Fruit fly (Drosophila melanogaster) whole organism, embryonic: Measurements from ENCODE around the gene mtTFB2.

Source experiments
- Ada2b ChIP-seq: fragments of 200-800 bp; sonication (Bioruptor generic); IDR thresholded peaks from 2 replicates; pipeline ENCODE4 v1.3.6; 2022; ENCODE audit warnings: missing biosample characterization, missing genetic modification characterization
- Atf-2 ChIP-seq: fragments of 200-800 bp; sonication (Bioruptor generic); optimal IDR thresholded peaks from 2 replicates; lab custom pipeline; 2016; ENCODE audit warnings: missing biosample characterization, missing genetic modification characterization
- Atf3 ChIP-seq: fragments of 200-800 bp; sonication (Bioruptor generic); optimal IDR thresholded peaks from 3 replicates; lab custom pipeline; 2016; ENCODE audit warnings: missing biosample characterization, missing genetic modification characterization
- CG10274 ChIP-seq: fragments of 200-800 bp; sonication (Bioruptor generic); optimal IDR thresholded peaks from 3 replicates; lab custom pipeline; 2017; ENCODE audit warnings: missing biosample characterization, mild to moderate bottlenecking, missing genetic modification characterization
- CG11560 ChIP-seq: fragments of 200-800 bp; sonication (Bioruptor generic); IDR thresholded peaks from 3 replicates; pipeline ENCODE4 v1.3.6; 2022; ENCODE audit warnings: missing biosample characterization, missing genetic modification characterization
- CG12299 ChIP-seq: fragments of 200-800 bp; sonication (Bioruptor generic); optimal IDR thresholded peaks from 2 replicates; lab custom pipeline; 2018; ENCODE audit warnings: missing biosample characterization, mild to moderate bottlenecking, missing genetic modification characterization
- CG14050 ChIP-seq: fragments of 200-800 bp; sonication (Bioruptor generic); IDR thresholded peaks from 3 replicates; pipeline ENCODE4 v1.3.6; 2022; ENCODE audit warnings: missing biosample characterization, missing genetic modification characterization
- CG14441 ChIP-seq: fragments of 200-800 bp; sonication (Bioruptor generic); IDR thresholded peaks from 2 replicates; pipeline ENCODE4 v1.3.6; 2022; ENCODE audit warnings: missing biosample characterization, missing genetic modification characterization
- CG16863 ChIP-seq: fragments of 200-800 bp; sonication (Bioruptor generic); optimal IDR thresholded peaks from 3 replicates; lab custom pipeline; 2016; ENCODE audit warnings: missing biosample characterization, missing genetic modification characterization
- CG17186 ChIP-seq: fragments of 200-800 bp; sonication (Bioruptor generic); optimal IDR thresholded peaks from 3 replicates; lab custom pipeline; 2017; ENCODE audit warnings: missing biosample characterization, missing genetic modification reagents, missing genetic modification characterization
- CG17361 ChIP-seq: fragments of 200-800 bp; sonication (Bioruptor generic); IDR thresholded peaks from 3 replicates; pipeline ENCODE4 v1.3.6; 2022; ENCODE audit warnings: missing biosample characterization, missing genetic modification characterization
- CG34422 ChIP-seq: fragments of 200-800 bp; sonication (Bioruptor generic); IDR thresholded peaks from 3 replicates; pipeline ENCODE4 v1.3.6; 2022; ENCODE audit warnings: missing biosample characterization, missing genetic modification characterization
- CG4730 ChIP-seq: fragments of 200-800 bp; sonication (Bioruptor generic); IDR thresholded peaks from 2 replicates; pipeline ENCODE4 v1.3.6; 2022; ENCODE audit warnings: missing biosample characterization, missing genetic modification characterization
- CG6654 ChIP-seq: fragments of 200-800 bp; sonication (Bioruptor generic); optimal IDR thresholded peaks from 2 replicates; lab custom pipeline; 2017; ENCODE audit warnings: missing biosample characterization, mild to moderate bottlenecking, missing genetic modification characterization
- CG6854 ChIP-seq: fragments of 200-800 bp; sonication (Bioruptor generic); optimal IDR thresholded peaks from 3 replicates; lab custom pipeline; 2017; ENCODE audit warnings: missing biosample characterization, mild to moderate bottlenecking, missing genetic modification characterization
- CG7839 ChIP-seq: fragments of 200-800 bp; sonication (Bioruptor generic); optimal IDR thresholded peaks from 3 replicates; lab custom pipeline; 2018; ENCODE audit warnings: missing biosample characterization, mild to moderate bottlenecking, missing genetic modification characterization, moderate library complexity
- CG7928 ChIP-seq: fragments of 200-800 bp; sonication (Bioruptor generic); optimal IDR thresholded peaks from 2 replicates; lab custom pipeline; 2017; ENCODE audit warnings: missing biosample characterization, mild to moderate bottlenecking, missing genetic modification characterization
- CG8944 ChIP-seq: fragments of 200-800 bp; sonication (Bioruptor generic); optimal IDR thresholded peaks from 3 replicates; lab custom pipeline; 2016; ENCODE audit warnings: missing biosample characterization, missing genetic modification characterization
- CG9876 ChIP-seq: fragments of 200-800 bp; sonication (Bioruptor generic); optimal IDR thresholded peaks from 2 replicates; lab custom pipeline; 2016; ENCODE audit warnings: missing biosample characterization, missing genetic modification characterization
- Dip2 ChIP-seq: fragments of 200-800 bp; sonication (Bioruptor generic); IDR thresholded peaks from 2 replicates; pipeline ENCODE4 v1.3.6; 2022; ENCODE audit warnings: missing biosample characterization, missing genetic modification characterization
- Dll ChIP-seq: fragments of 200-800 bp; sonication (Bioruptor generic); IDR thresholded peaks from 4 replicates; pipeline ENCODE4 v1.3.6; 2022; ENCODE audit warnings: missing biosample characterization, missing genetic modification characterization; ENCODE audit not compliant: partially characterized antibody
- Dp ChIP-seq: fragments of 200-800 bp; sonication (Bioruptor generic); optimal IDR thresholded peaks from 2 replicates; lab custom pipeline; 2018; ENCODE audit warnings: missing biosample characterization, mild to moderate bottlenecking, missing genetic modification characterization, moderate library complexity
- GATAe ChIP-seq: fragments of 200-800 bp; sonication (Bioruptor generic); conservative IDR thresholded peaks from 2 replicates; pipeline ENCODE4 v1.3.6; 2022; ENCODE audit warnings: missing biosample characterization, missing genetic modification characterization
- HLH4C ChIP-seq: fragments of 200-800 bp; sonication (Bioruptor generic); IDR thresholded peaks from 3 replicates; pipeline ENCODE4 v1.3.6; 2022; ENCODE audit warnings: missing biosample characterization, missing genetic modification characterization; ENCODE audit not compliant: partially characterized antibody
- Hey ChIP-seq: fragments of 200-800 bp; sonication (Bioruptor generic); optimal IDR thresholded peaks from 3 replicates; lab custom pipeline; 2018; ENCODE audit warnings: missing biosample characterization, mild to moderate bottlenecking, missing genetic modification characterization
- HmgD ChIP-seq: fragments of 200-800 bp; sonication (Bioruptor generic); optimal IDR thresholded peaks from 3 replicates; lab custom pipeline; 2016; ENCODE audit warnings: missing biosample characterization, missing genetic modification characterization
- Lim3 ChIP-seq: fragments of 200-800 bp; sonication (Bioruptor generic); IDR thresholded peaks from 2 replicates; pipeline ENCODE4 v1.3.6; 2022; ENCODE audit warnings: missing biosample characterization, missing genetic modification characterization
- Mes4 ChIP-seq: fragments of 200-800 bp; sonication (Bioruptor generic); optimal IDR thresholded peaks from 2 replicates; lab custom pipeline; 2016; ENCODE audit warnings: missing biosample characterization, missing genetic modification characterization
- Mrtf ChIP-seq: fragments of 200-800 bp; sonication (Bioruptor generic); IDR thresholded peaks from 3 replicates; pipeline ENCODE4 v1.3.6; 2022; ENCODE audit warnings: missing biosample characterization, missing genetic modification characterization
- Nf-YA ChIP-seq: fragments of 200-800 bp; sonication (Bioruptor generic); IDR thresholded peaks from 2 replicates; pipeline ENCODE4 v1.3.6; 2022; ENCODE audit warnings: missing biosample characterization, missing genetic modification characterization
- Taf1 ChIP-seq: fragments of 200-800 bp; sonication (Bioruptor generic); IDR thresholded peaks from 2 replicates; pipeline ENCODE4 v1.3.6; 2022; ENCODE audit warnings: missing biosample characterization, missing genetic modification characterization
- ac ChIP-seq: fragments of 200-800 bp; sonication (Bioruptor generic); optimal IDR thresholded peaks from 3 replicates; lab custom pipeline; 2017; ENCODE audit warnings: missing biosample characterization, mild to moderate bottlenecking, missing genetic modification characterization
- bbx ChIP-seq: fragments of 200-800 bp; sonication (Bioruptor generic); IDR thresholded peaks from 2 replicates; pipeline ENCODE4 v1.3.6; 2022; ENCODE audit warnings: missing biosample characterization, missing genetic modification characterization; ENCODE audit not compliant: partially characterized antibody
- chif ChIP-seq, 2 experiments: fragments of 200-800 bp; sonication (Bioruptor generic); optimal IDR thresholded peaks; 3 replicates each; lab custom pipeline; 2016; ENCODE audit warnings: missing biosample characterization in 2 of 2, missing genetic modification characterization in 2 of 2
- disco-r ChIP-seq: fragments of 200-800 bp; sonication (Bioruptor generic); optimal IDR thresholded peaks from 2 replicates; lab custom pipeline; 2016; ENCODE audit warnings: missing biosample characterization, missing genetic modification characterization
- fd96Cb ChIP-seq: fragments of 200-800 bp; sonication (Bioruptor generic); optimal IDR thresholded peaks from 2 replicates; lab custom pipeline; 2018; ENCODE audit warnings: missing biosample characterization, mild to moderate bottlenecking, missing genetic modification characterization, moderate library complexity
- gce ChIP-seq: fragments of 200-800 bp; sonication (Bioruptor generic); IDR thresholded peaks from 3 replicates; pipeline ENCODE4 v1.3.6; 2022; ENCODE audit warnings: missing biosample characterization, missing genetic modification characterization
- grau ChIP-seq: fragments of 200-800 bp; optimal IDR thresholded peaks from 3 replicates; lab custom pipeline; 2019; ENCODE audit warnings: missing biosample characterization, mild to moderate bottlenecking, missing genetic modification characterization, moderate library complexity
- h ChIP-seq: fragments of >200 bp; optimal IDR thresholded peaks from 2 replicates; lab custom pipeline; 2017
- hb ChIP-seq: fragments of 200-800 bp; sonication (Bioruptor generic); IDR thresholded peaks from 3 replicates; pipeline ENCODE4 v1.3.6; 2022; ENCODE audit warnings: missing biosample characterization, missing genetic modification characterization; ENCODE audit not compliant: partially characterized antibody
- ind ChIP-seq: fragments of 200-800 bp; sonication (Bioruptor generic); optimal IDR thresholded peaks from 3 replicates; lab custom pipeline; 2016; ENCODE audit warnings: missing biosample characterization, missing genetic modification characterization
- lab ChIP-seq: fragments of 200-800 bp; sonication (Bioruptor generic); optimal IDR thresholded peaks from 3 replicates; lab custom pipeline; 2017; ENCODE audit warnings: missing biosample characterization, missing genetic modification characterization, mild to moderate bottlenecking, moderate library complexity, missing genetic modification reagents
- lmd ChIP-seq: fragments of 200-800 bp; sonication (Bioruptor generic); IDR thresholded peaks from 2 replicates; pipeline ENCODE4 v1.3.6; 2022; ENCODE audit warnings: missing biosample characterization, missing genetic modification characterization
- pnt ChIP-seq: fragments of 200-800 bp; sonication (Bioruptor generic); optimal IDR thresholded peaks from 3 replicates; lab custom pipeline; 2016; ENCODE audit warnings: missing biosample characterization, missing genetic modification characterization
- seq ChIP-seq: fragments of 200-800 bp; sonication (Bioruptor generic); IDR thresholded peaks from 2 replicates; pipeline ENCODE4 v1.3.6; 2022; ENCODE audit warnings: missing biosample characterization, missing genetic modification characterization
- sima ChIP-seq: fragments of 200-800 bp; sonication (Bioruptor generic); optimal IDR thresholded peaks from 2 replicates; lab custom pipeline; 2016; ENCODE audit warnings: missing biosample characterization, missing genetic modification characterization
- sna ChIP-seq: fragments of 200-800 bp; sonication (Bioruptor generic); IDR thresholded peaks from 2 replicates; pipeline ENCODE4 v1.3.6; 2022; ENCODE audit warnings: missing biosample characterization, missing genetic modification characterization; ENCODE audit not compliant: partially characterized antibody
- tap ChIP-seq: fragments of 200-800 bp; optimal IDR thresholded peaks from 3 replicates; lab custom pipeline; 2019; ENCODE audit warnings: missing biosample characterization, mild to moderate bottlenecking, missing genetic modification characterization, moderate library complexity
- tna ChIP-seq: fragments of 200-800 bp; sonication (Bioruptor generic); IDR thresholded peaks from 2 replicates; pipeline ENCODE4 v1.3.6; 2022; ENCODE audit warnings: missing biosample characterization, missing genetic modification characterization; ENCODE audit not compliant: partially characterized antibody
- zen ChIP-seq: fragments of 200-800 bp; sonication (Bioruptor generic); optimal IDR thresholded peaks from 3 replicates; lab custom pipeline; 2018; ENCODE audit warnings: missing biosample characterization, mild to moderate bottlenecking, missing genetic modification characterization, moderate library complexity

mtTFB2 gene

dm6 chr3R:10042664-10043372 is 2.6 kb upstream of the mtTFB2 start, which contains the start of the genes Mical and CG3909 (continued):
- TF ChIP-seq CG17361: peak; percentile 92
- TF ChIP-seq Mes4: no peak
- peak; percentile 85 for TF ChIP-seq tap (tag; lab: Kevin White, UChicago)
- TF ChIP-seq ac (GFP tag; lab: Kevin White, UChicago): no peak
- TF ChIP-seq grau (tag; lab: Kevin White, UChicago): peak; percentile 90
- peak; percentile 13 for TF ChIP-seq CG17186 (GFP tag; lab: Kevin White, UChicago)
- TF ChIP-seq CG10274 (GFP tag; lab: Kevin White, UChicago): no peak
- TF ChIP-seq CG7839: peak; percentile 90
- peak; percentile 56; the same call in 1 of the 3 replicates for TF ChIP-seq hb (GFP tag; lab: Robert Waterston, UW)
- TF ChIP-seq gce (GFP tag; lab: Robert Waterston, UW): peak; percentile 80
- no peak for TF ChIP-seq CG7928
- TF ChIP-seq zen (tag; lab: Kevin White, UChicago): peak; percentile 82
- TF ChIP-seq CG9876 (GFP tag; lab: Kevin White, UChicago): no peak
- TF ChIP-seq sima: no peak
- peak; percentile 88 for TF ChIP-seq Ada2b
- TF ChIP-seq HmgD (GFP tag; lab: Kevin White, UChicago): no peak
- peak; percentile 78 for TF ChIP-seq fd96Cb (tag; lab: Kevin White, UChicago)
- TF ChIP-seq tna: peak; percentile 66
- peak; percentile 42; the same call in 1 of the 2 replicates for TF ChIP-seq sna (GFP tag; lab: Robert Waterston, UW)
- peak; percentile 78; the same call in 2 of the 3 replicates for TF ChIP-seq Mrtf
- TF ChIP-seq seq: peak; percentile 83
- TF ChIP-seq Taf1: peak; percentile 87
- no peak for TF ChIP-seq Dip2
- TF ChIP-seq Lim3: 0 out of 2 replicates have a peak, but pooled peaks have one; percentile 29
- TF ChIP-seq CG8944 (GFP tag; lab: Kevin White, UChicago): no peak
- peak; percentile 22 for TF ChIP-seq Atf-2 (GFP tag; lab: Kevin White, UChicago)
- no peak for TF ChIP-seq CG6654
- no peak for TF ChIP-seq disco-r (GFP tag; lab: Kevin White, UChicago)
- TF ChIP-seq lab (GFP tag; lab: Kevin White, UChicago): peak; percentile 84
- peak; percentile 4 for TF ChIP-seq CG16863
- TF ChIP-seq CG14441 (GFP tag; lab: Robert Waterston, UW): peak; percentile 86
- TF ChIP-seq CG6854 (GFP tag; lab: Kevin White, UChicago): no peak
- peak; percentile 86 for TF ChIP-seq ind
- TF ChIP-seq CG14050 (GFP tag; lab: Robert Waterston, UW): peak; percentile 75; the same call in 2 of the 3 replicates
- peak; percentile 78 for TF ChIP-seq Nf-YA
- TF ChIP-seq GATAe (GFP tag; lab: Robert Waterston, UW): no peak
- peak; percentile 69 for TF ChIP-seq CG12299 (tag; lab: Kevin White, UChicago)
- peak; percentile 34 for TF ChIP-seq Dp (GFP tag; lab: Kevin White, UChicago)
- peak; percentile 38; the same call in 1 of the 4 replicates for TF ChIP-seq Dll (GFP tag; lab: Robert Waterston, UW)
- TF ChIP-seq lmd (GFP tag; lab: Robert Waterston, UW): peak; percentile 86
- no peak for TF ChIP-seq h
- peak; percentile 92 for TF ChIP-seq CG34422
- TF ChIP-seq CG4730 (GFP tag; lab: Robert Waterston, UW): peak; percentile 89
- no peak for TF ChIP-seq Hey (tag; lab: Kevin White, UChicago)
- TF ChIP-seq CG11560 (tag; lab: Robert Waterston, UW): peak; percentile 45; the same call in 1 of the 3 replicates
- TF ChIP-seq bbx (GFP tag; lab: Robert Waterston, UW): peak; percentile 50; the same call in 1 of the 2 replicates
- TF ChIP-seq pnt (GFP tag; lab: Kevin White, UChicago): peak; percentile 40
- TF ChIP-seq chif (GFP tag; optimal IDR thresholded peaks at IDR 0.05; lab: Kevin White, UChicago): peak in 1 of 2 experiments; percentile 10
- peak; percentile 64 for TF ChIP-seq HLH4C (GFP tag; lab: Robert Waterston, UW)
- TF ChIP-seq Atf3 (GFP tag; lab: Kevin White, UChicago): no peak
